Worm (Caenorhabditis elegans): ENCODE measurements around the gene C49A9.9.

The C49A9.9 gene

ce11 chrIV:6187160-6187559 lies 30.0 kb upstream of the C49A9.9 start:
- no peak for TF ChIP-seq aptf-2 (GFP tag; conservative IDR thresholded peaks at IDR 0.05)
- TF ChIP-seq bed-1 (GFP tag; IDR thresholded peaks at IDR 0.05): no peak
- TF ChIP-seq madf-6 (GFP tag; IDR thresholded peaks at IDR 0.05): no peak
- TF ChIP-seq let-607 (tag; optimal IDR thresholded peaks at IDR 0.05): no peak
- TF ChIP-seq unc-62 (GFP tag; optimal IDR thresholded peaks at IDR 0.05): no peak
- TF ChIP-seq F57A8.1 (GFP tag; optimal IDR thresholded peaks at IDR 0.05): no peak
- TF ChIP-seq chd-7 (tag; optimal IDR thresholded peaks at IDR 0.05): no peak
- no peak for TF ChIP-seq madf-10 (tag; optimal IDR thresholded peaks at IDR 0.05)
- no peak for TF ChIP-seq pbrm-1 (GFP tag; IDR thresholded peaks at IDR 0.05)
- no peak for TF ChIP-seq F37B4.10 (GFP tag; IDR thresholded peaks at IDR 0.05)
- no peak for TF ChIP-seq snpc-1.1 (tag; optimal IDR thresholded peaks at IDR 0.05; ENCODE audit: insufficient read depth)
- TF ChIP-seq ztf-3 (GFP tag; optimal IDR thresholded peaks at IDR 0.05): no peak
- TF ChIP-seq mes-4 (tag; optimal IDR thresholded peaks at IDR 0.05): no peak
- TF ChIP-seq lin-26 (GFP tag; IDR thresholded peaks at IDR 0.05): no peak
- no peak for TF ChIP-seq lin-54 (GFP tag; optimal IDR thresholded peaks at IDR 0.05)
- no peak for TF ChIP-seq rec-8 (tag; optimal IDR thresholded peaks at IDR 0.05)
- TF ChIP-seq lsy-27 (tag; optimal IDR thresholded peaks at IDR 0.05; ENCODE audit: borderline replicate concordance, insufficient read depth): no peak

DNA sequence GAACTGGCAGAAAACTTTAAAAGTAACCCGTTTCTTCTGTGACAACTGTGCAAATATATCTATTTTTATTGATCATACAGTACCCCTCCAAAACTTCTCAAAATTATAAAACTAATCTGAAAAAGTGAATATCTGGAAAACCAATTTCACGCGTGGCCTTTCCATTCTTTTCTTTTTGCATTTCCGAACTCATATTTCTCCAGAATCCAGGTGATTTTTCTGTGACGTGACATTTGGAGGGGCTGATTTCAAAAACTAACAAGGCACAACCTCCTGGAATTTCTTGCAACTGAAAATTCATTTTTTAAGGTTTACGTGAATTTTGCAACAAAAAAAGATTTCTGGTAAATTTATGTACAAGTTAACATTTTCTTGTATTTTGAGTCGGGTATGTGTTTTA lies 16.9 kb upstream of the C49A9.9 start:
- TF ChIP-seq ekl-4 (GFP tag; IDR thresholded peaks at IDR 0.05) (no peak), tbp1 (GFP tag; optimal IDR thresholded peaks at IDR 0.05) (no peak), tlf-1 (GFP tag; optimal IDR thresholded peaks at IDR 0.05) (no peak), B0336.3 (GFP tag; IDR thresholded peaks at IDR 0.05) (no peak), nhr-120 (GFP tag; IDR thresholded peaks at IDR 0.05) (no peak), mel-28 (tag; optimal IDR thresholded peaks at IDR 0.05; ENCODE audit: borderline replicate concordance) (no peak), rec-8 (tag; optimal IDR thresholded peaks at IDR 0.05) (no peak)

DNA sequence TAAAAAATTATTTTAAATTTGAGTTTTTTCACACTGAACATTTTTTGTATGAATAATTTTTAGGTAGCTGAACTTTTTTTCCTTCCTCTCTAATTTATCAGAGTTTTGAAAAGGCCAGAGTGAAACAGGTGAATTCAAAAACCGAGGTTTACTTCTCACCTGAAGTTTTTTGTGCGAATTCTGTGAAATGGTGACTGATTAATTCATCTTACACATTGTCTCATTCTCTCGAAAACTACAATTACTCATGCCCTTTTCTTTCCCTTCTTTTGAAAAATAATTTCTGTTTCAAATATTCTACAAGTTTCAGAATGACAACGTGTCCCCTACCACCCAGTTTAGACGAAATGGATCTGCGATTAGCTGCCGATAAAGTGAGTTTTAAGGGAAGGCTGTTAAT lies 15.4 kb upstream of the C49A9.9 start, which contains the start of gene tkr-2:
Gene tkr-2, plus strand, starts transcription at position 301 of the 400 bp plus-strand sequence.
- no peak for TF ChIP-seq nfya-1 (tag; optimal IDR thresholded peaks at IDR 0.05; ENCODE audit: borderline replicate concordance, insufficient read depth)
- no peak for TF ChIP-seq ZK185.1 (tag; optimal IDR thresholded peaks at IDR 0.05; ENCODE audit: poor library complexity, severe bottlenecking)
- TF ChIP-seq F23B12.7 (tag; optimal IDR thresholded peaks at IDR 0.05; ENCODE audit: insufficient read depth): no peak
- no peak for TF ChIP-seq lir-1 (GFP tag; conservative IDR thresholded peaks at IDR 0.05)
- no peak for TF ChIP-seq T07F8.4 (tag; optimal IDR thresholded peaks at IDR 0.05)
- TF ChIP-seq ceh-100 (GFP tag; IDR thresholded peaks at IDR 0.05): no peak
- no peak for TF ChIP-seq F57C9.4 (tag; optimal IDR thresholded peaks at IDR 0.05)
- no peak for TF ChIP-seq aptf-3 (GFP tag; IDR thresholded peaks at IDR 0.05)
- no peak for TF ChIP-seq mcd-1 (GFP tag; IDR thresholded peaks at IDR 0.05)
- TF ChIP-seq rcor-1 (GFP tag; IDR thresholded peaks at IDR 0.05): no peak
- TF ChIP-seq F49E8.2 (tag; optimal IDR thresholded peaks at IDR 0.05; ENCODE audit: insufficient read depth): no peak

DNA sequence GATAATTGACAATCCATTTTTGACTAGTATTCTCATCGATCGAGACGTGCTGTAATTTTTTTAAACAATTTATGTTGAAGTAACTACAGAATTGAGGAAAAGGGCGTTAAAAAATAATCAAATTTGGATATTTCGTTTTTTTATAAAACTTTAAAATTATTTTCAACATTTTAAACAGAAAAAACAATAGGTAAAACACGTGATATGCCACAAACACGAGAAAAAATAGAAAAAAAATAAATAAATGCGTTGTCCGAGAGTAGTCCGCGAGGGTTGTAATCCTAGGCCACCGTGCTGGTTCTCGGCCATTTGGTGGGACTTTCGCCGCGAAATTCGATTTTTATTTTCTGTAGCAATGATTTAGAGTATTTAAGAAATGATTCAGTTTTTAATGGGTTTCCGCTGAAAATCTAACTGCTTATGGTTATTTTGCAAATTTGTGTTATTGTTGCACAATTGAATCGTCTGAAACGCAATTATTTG lies 10.8 kb upstream of the C49A9.9 start, which contains the start of gene C49A9.10:
Gene C49A9.10, minus strand, starts transcription at position 51 of the 483 bp plus-strand sequence.
- TF ChIP-seq mcd-1 (GFP tag; IDR thresholded peaks at IDR 0.05): peak; percentile 81
- TF ChIP-seq attf-3 (GFP tag; conservative IDR thresholded peaks at IDR 0.05): peak; percentile 51; the same call in 1 of the 2 replicates
- TF ChIP-seq sptf-2 (GFP tag; optimal IDR thresholded peaks at IDR 0.05): no peak
- TF ChIP-seq him-1 (tag; optimal IDR thresholded peaks at IDR 0.05): peak; percentile 77
- TF ChIP-seq hlh-12 (tag; optimal IDR thresholded peaks at IDR 0.05): no peak
- TF ChIP-seq madf-3 (GFP tag; IDR thresholded peaks at IDR 0.05): peak; percentile 68; the same call in 1 of the 2 replicates
- peak; percentile 83 for TF ChIP-seq ztf-28 (GFP tag; IDR thresholded peaks at IDR 0.05)
- peak; percentile 27 for TF ChIP-seq B0035.1 (tag; optimal IDR thresholded peaks at IDR 0.05)
- peak; percentile 73 for TF ChIP-seq rcor-1 (GFP tag; IDR thresholded peaks at IDR 0.05)
- TF ChIP-seq lin-54 (GFP tag; optimal IDR thresholded peaks at IDR 0.05): peak; percentile 91
- no peak for TF ChIP-seq sdz-38 (tag; optimal IDR thresholded peaks at IDR 0.05)
- TF ChIP-seq dpl-1 (GFP tag; optimal IDR thresholded peaks at IDR 0.05): peak; percentile 82
- TF ChIP-seq dpff-1 (tag; optimal IDR thresholded peaks at IDR 0.05): no peak
- TF ChIP-seq F10E7.11 (tag; optimal IDR thresholded peaks at IDR 0.05): peak; percentile 49
